Worm (Caenorhabditis elegans) whole organism, early embryonic: ENCODE measurements around the gene fbxa-99.

Experiments
- B0310.2 ChIP-seq: sonication (generic microtip); optimal IDR thresholded peaks from 2 replicates; lab custom pipeline; 2016; ENCODE audit warnings: mild to moderate bottlenecking, missing genetic modification characterization, missing compliant biosample characterization
- aly-1 ChIP-seq: sonication (generic microtip); optimal IDR thresholded peaks from 2 replicates; lab custom pipeline; 2016; ENCODE audit warnings: missing genetic modification characterization, missing compliant biosample characterization
- ama-1 ChIP-seq: fragments of 150-350 bp; optimal IDR thresholded peaks from 2 replicates; lab custom pipeline; 2014
- ceh-13 ChIP-seq: fragments of 200-800 bp; sonication (Bioruptor generic); optimal IDR thresholded peaks from 2 replicates; lab custom pipeline; 2018; ENCODE audit warnings: mild to moderate bottlenecking, missing genetic modification characterization, missing compliant biosample characterization
- ceh-36 ChIP-seq: sonication (generic microtip); optimal IDR thresholded peaks from 2 replicates; lab custom pipeline; 2016; ENCODE audit warnings: missing genetic modification characterization, inconsistent platforms, missing compliant biosample characterization
- flt-1 ChIP-seq: fragments of 200-800 bp; sonication (Bioruptor generic); IDR thresholded peaks from 2 replicates; pipeline ENCODE4 v1.3.6; 2022; ENCODE audit warnings: missing genetic modification characterization, missing compliant biosample characterization
- hmbx-1 ChIP-seq: sonication (generic microtip); optimal IDR thresholded peaks from 2 replicates; lab custom pipeline; 2016; ENCODE audit warnings: mild to moderate bottlenecking, missing genetic modification characterization, missing compliant biosample characterization
- hmg-4 ChIP-seq: fragments of 200-800 bp; sonication (Bioruptor generic); optimal IDR thresholded peaks from 2 replicates; lab custom pipeline; 2018; ENCODE audit warnings: mild to moderate bottlenecking, missing genetic modification characterization, missing compliant biosample characterization
- hnd-1 ChIP-seq: sonication (generic microtip); optimal IDR thresholded peaks from 2 replicates; lab custom pipeline; 2016; ENCODE audit warnings: missing genetic modification characterization, missing compliant biosample characterization
- pes-1 ChIP-seq: fragments of 200-800 bp; sonication (Bioruptor generic); IDR thresholded peaks from 2 replicates; pipeline ENCODE4 v1.3.6; 2022; ENCODE audit warnings: missing genetic modification reagents, missing genetic modification characterization, missing compliant biosample characterization
- sea-1 ChIP-seq: fragments of 200-800 bp; sonication (Bioruptor generic); conservative IDR thresholded peaks from 2 replicates; pipeline ENCODE4 v1.3.6; 2022; ENCODE audit warnings: missing genetic modification characterization, missing compliant biosample characterization
- tbx-11 ChIP-seq: fragments of 200-800 bp; sonication (Bioruptor generic); IDR thresholded peaks from 2 replicates; pipeline ENCODE4 v1.3.6; 2022; ENCODE audit warnings: missing genetic modification characterization, missing compliant biosample characterization

- TF ChIP-seq ama-1 (no peak), ceh-13 (GFP tag; lab: Kevin White, UChicago) (no peak), hmg-4 (no peak), flt-1 (GFP tag; lab: Robert Waterston, UW) (no peak), hmbx-1 (no peak), aly-1 (tag; lab: Kevin White, UChicago) (no peak), B0310.2 (tag; lab: Kevin White, UChicago) (no peak), pes-1 (no peak), tbx-11 (no peak), hnd-1 (no peak), ceh-36 (tag; lab: Kevin White, UChicago) (no peak), sea-1 (GFP tag; lab: Robert Waterston, UW) (no peak)
Measured at ce11 chrV:16024917-16025316, 42.3 kb upstream of the fbxa-99 start.
